Worm (Caenorhabditis elegans) whole organism, L4 larva: ENCODE data around the gene cyp-14A3.
A peak's percentile ranks its signal among the peaks of the same experiment; 100 is the strongest.

Experiments used
- T26A8.4 ChIP-seq: fragments of 200-800 bp; sonication (Bioruptor generic); IDR thresholded peaks from 2 replicates; pipeline ENCODE4 v1.3.6; 2022; ENCODE audit warnings: missing genetic modification characterization, missing compliant biosample characterization
- Y48G9A.11 ChIP-seq: fragments of 200-800 bp; sonication (Bioruptor generic); IDR thresholded peaks from 2 replicates; pipeline ENCODE4 v1.3.6; 2022; ENCODE audit warnings: missing genetic modification reagents, missing genetic modification characterization, missing compliant biosample characterization
- aha-1 ChIP-seq: fragments of 150-350 bp; peaks from one replicate; lab custom pipeline; 2014; ENCODE audit warnings: missing biosample characterization, missing genetic modification characterization
- aly-2 ChIP-seq: sonication (generic microtip); optimal IDR thresholded peaks from 2 replicates; lab custom pipeline; 2018; ENCODE audit warnings: missing biosample characterization, missing genetic modification characterization
- ceh-28 ChIP-seq: fragments of 150-350 bp; optimal IDR thresholded peaks from 2 replicates; lab custom pipeline; 2014; ENCODE audit warnings: missing biosample characterization, missing genetic modification reagents, missing genetic modification characterization
- cey-2 ChIP-seq: sonication (generic microtip); optimal IDR thresholded peaks from 3 replicates; lab custom pipeline; 2017; ENCODE audit warnings: missing genetic modification characterization, mild to moderate bottlenecking, missing compliant biosample characterization, antibody characterized with exemption, borderline replicate concordance; ENCODE audit not compliant: insufficient read depth
- daf-12 ChIP-seq: fragments of 150-350 bp; optimal IDR thresholded peaks from 2 replicates; lab custom pipeline; 2014; ENCODE audit warnings: missing biosample characterization, missing genetic modification reagents, missing genetic modification characterization
- daf-19 ChIP-seq: fragments of 200-800 bp; sonication (Bioruptor generic); conservative IDR thresholded peaks from 2 replicates; pipeline ENCODE4 v1.3.6; 2022; ENCODE audit warnings: missing genetic modification characterization, missing compliant biosample characterization
- daf-8 ChIP-seq: fragments of 200-800 bp; sonication (Bioruptor generic); IDR thresholded peaks from 2 replicates; pipeline ENCODE4 v1.3.6; 2022; ENCODE audit warnings: missing genetic modification characterization, missing compliant biosample characterization
- dmd-6 ChIP-seq: fragments of 200-800 bp; sonication (Bioruptor generic); IDR thresholded peaks from 2 replicates; pipeline ENCODE4 v1.3.6; 2022; ENCODE audit warnings: missing genetic modification reagents, missing genetic modification characterization, missing compliant biosample characterization
- dmd-8 ChIP-seq: fragments of 200-800 bp; sonication (Bioruptor generic); IDR thresholded peaks from 2 replicates; pipeline ENCODE4 v1.3.6; 2022; ENCODE audit warnings: missing genetic modification characterization, missing compliant biosample characterization
- dmd-9 ChIP-seq: fragments of 200-800 bp; sonication (Bioruptor generic); IDR thresholded peaks from 2 replicates; pipeline ENCODE4 v1.3.6; 2022; ENCODE audit warnings: missing genetic modification reagents, missing genetic modification characterization, missing compliant biosample characterization
- duxl-1 ChIP-seq: sonication (generic microtip); optimal IDR thresholded peaks from 2 replicates; lab custom pipeline; 2016; ENCODE audit warnings: mild to moderate bottlenecking, missing genetic modification characterization, moderate library complexity, missing compliant biosample characterization; ENCODE audit not compliant: poor library complexity
- fkh-10 ChIP-seq: fragments of 150-350 bp; optimal IDR thresholded peaks from 2 replicates; lab custom pipeline; 2014; ENCODE audit warnings: missing biosample characterization, missing genetic modification reagents, missing genetic modification characterization
- hif-1 ChIP-seq, 2 experiments: sonication (generic microtip); optimal IDR thresholded peaks; 2 replicates each; lab custom pipeline; 2016 to 2017; ENCODE audit warnings: missing compliant biosample characterization in 2 of 2, missing genetic modification characterization in 2 of 2, missing genetic modification reagents in 2 of 2, missing genotype in 2 of 2, mild to moderate bottlenecking in 1 of 2
- hlh-11 ChIP-seq: fragments of 200-800 bp; sonication (Bioruptor generic); optimal IDR thresholded peaks from 2 replicates; lab custom pipeline; 2018; ENCODE audit warnings: mild to moderate bottlenecking, missing genetic modification characterization, missing compliant biosample characterization
- hlh-30 ChIP-seq: sonication (generic microtip); optimal IDR thresholded peaks from 2 replicates; lab custom pipeline; 2017; ENCODE audit warnings: antibody characterized with exemption, mild to moderate bottlenecking, missing genetic modification characterization, missing compliant biosample characterization; ENCODE audit not compliant: insufficient read depth
- hmg-1.1 ChIP-seq: fragments of 200-800 bp; sonication (Bioruptor generic); IDR thresholded peaks from 2 replicates; pipeline ENCODE4 v1.3.6; 2022; ENCODE audit warnings: missing genetic modification reagents, missing genetic modification characterization, missing compliant biosample characterization
- jun-1 ChIP-seq: fragments of 150-350 bp; optimal IDR thresholded peaks from 2 replicates; lab custom pipeline; 2014; ENCODE audit warnings: missing biosample characterization, missing genetic modification reagents, missing genetic modification characterization
- lim-7 ChIP-seq: fragments of 200-800 bp; sonication (Bioruptor generic); IDR thresholded peaks from 2 replicates; pipeline ENCODE4 v1.3.6; 2022; ENCODE audit warnings: missing genetic modification characterization, missing compliant biosample characterization
- lin-29 ChIP-seq: fragments of 200-800 bp; sonication (Bioruptor generic); IDR thresholded peaks from 2 replicates; pipeline ENCODE4 v1.3.6; 2022; ENCODE audit warnings: missing genetic modification reagents, missing genetic modification characterization, missing compliant biosample characterization
- madf-5 ChIP-seq, 2 experiments: fragments of 200-800 bp; sonication (Bioruptor generic); IDR thresholded peaks; 2 replicates each; pipeline ENCODE4 v1.3.6; 2022; ENCODE audit warnings: missing compliant biosample characterization in 2 of 2, missing genetic modification characterization in 2 of 2
- mdt-29 ChIP-seq: fragments of 200-800 bp; sonication (Bioruptor generic); IDR thresholded peaks from 2 replicates; pipeline ENCODE4 v1.3.6; 2022; ENCODE audit warnings: missing genetic modification reagents, missing genetic modification characterization, missing compliant biosample characterization
- mep-1 ChIP-seq: fragments of 150-350 bp; sonication (generic microtip); optimal IDR thresholded peaks from 3 replicates; lab custom pipeline; 2014; ENCODE audit warnings: missing biosample characterization, missing genetic modification characterization
- mes-2 ChIP-seq: sonication (generic microtip); optimal IDR thresholded peaks from 2 replicates; lab custom pipeline; 2016; ENCODE audit warnings: missing genotype, mild to moderate bottlenecking, missing genetic modification characterization, missing compliant biosample characterization; ENCODE audit not compliant: poor library complexity, severe bottlenecking
- mxl-3 ChIP-seq: fragments of 200-800 bp; sonication (Bioruptor generic); optimal IDR thresholded peaks from 2 replicates; lab custom pipeline; 2018; ENCODE audit warnings: mild to moderate bottlenecking, missing genetic modification characterization, missing compliant biosample characterization
- nhr-11 ChIP-seq: fragments of 150-350 bp; optimal IDR thresholded peaks from 2 replicates; lab custom pipeline; 2014; ENCODE audit warnings: missing biosample characterization, missing genetic modification characterization
- nhr-111 ChIP-seq: fragments of 200-800 bp; sonication (Bioruptor generic); optimal IDR thresholded peaks from 2 replicates; lab custom pipeline; 2018; ENCODE audit warnings: mild to moderate bottlenecking, missing genetic modification characterization, missing compliant biosample characterization
- nhr-6 ChIP-seq: fragments of 150-350 bp; optimal IDR thresholded peaks from 2 replicates; lab custom pipeline; 2014; ENCODE audit warnings: missing biosample characterization, missing genetic modification characterization
- nhr-76 ChIP-seq: fragments of 150-350 bp; optimal IDR thresholded peaks from 2 replicates; lab custom pipeline; 2014; ENCODE audit warnings: missing biosample characterization, missing genetic modification characterization
- pha-4 ChIP-seq, 2 experiments: fragments of 150-350 bp in 1 of 2; fragments of 200-800 bp in 1 of 2; sonication (Bioruptor generic) in 1 of 2; IDR thresholded peaks in 1 of 2; optimal IDR thresholded peaks in 1 of 2; 2 replicates each; pipeline versions ENCODE4 v1.3.6 to Lab custom; 2014 to 2022; ENCODE audit warnings: missing genetic modification characterization in 2 of 2, missing genetic modification reagents in 2 of 2, missing biosample characterization in 1 of 2, missing compliant biosample characterization in 1 of 2
- php-3 ChIP-seq: fragments of 200-800 bp; sonication (Bioruptor generic); IDR thresholded peaks from 2 replicates; pipeline ENCODE4 v1.3.6; 2022; ENCODE audit warnings: missing genetic modification reagents, missing genetic modification characterization, missing compliant biosample characterization
- pqm-1 ChIP-seq: sonication (generic microtip); optimal IDR thresholded peaks from 2 replicates; lab custom pipeline; 2017; ENCODE audit warnings: missing biosample characterization, missing genetic modification characterization
- rbr-2 ChIP-seq: sonication (generic microtip); optimal IDR thresholded peaks from 2 replicates; lab custom pipeline; 2016; ENCODE audit warnings: missing genotype, missing genetic modification characterization, missing compliant biosample characterization
- set-16 ChIP-seq: fragments of 200-800 bp; sonication (Bioruptor generic); IDR thresholded peaks from 2 replicates; pipeline ENCODE4 v1.3.6; 2022; ENCODE audit warnings: missing genetic modification reagents, missing genetic modification characterization, missing compliant biosample characterization
- spr-3 ChIP-seq: fragments of 200-800 bp; sonication (Bioruptor generic); optimal IDR thresholded peaks from 2 replicates; lab custom pipeline; 2018; ENCODE audit warnings: mild to moderate bottlenecking, missing genetic modification characterization, missing compliant biosample characterization
- tra-1 ChIP-seq: fragments of 200-800 bp; sonication (Bioruptor generic); IDR thresholded peaks from 2 replicates; pipeline ENCODE4 v1.3.6; 2022; ENCODE audit warnings: missing genetic modification reagents, missing genetic modification characterization, missing compliant biosample characterization
- unc-130 ChIP-seq: sonication (generic microtip); optimal IDR thresholded peaks from 2 replicates; lab custom pipeline; 2016; ENCODE audit warnings: missing genetic modification reagents, missing genetic modification characterization, missing compliant biosample characterization
- zip-2 ChIP-seq: fragments of 150-350 bp; optimal IDR thresholded peaks from 2 replicates; lab custom pipeline; 2014; ENCODE audit warnings: missing biosample characterization, missing genetic modification characterization
- ztf-11 ChIP-seq: fragments of 150-350 bp; optimal IDR thresholded peaks from 2 replicates; lab custom pipeline; 2014; ENCODE audit warnings: missing biosample characterization, missing genetic modification characterization

Gene cyp-14A3

DNA sequence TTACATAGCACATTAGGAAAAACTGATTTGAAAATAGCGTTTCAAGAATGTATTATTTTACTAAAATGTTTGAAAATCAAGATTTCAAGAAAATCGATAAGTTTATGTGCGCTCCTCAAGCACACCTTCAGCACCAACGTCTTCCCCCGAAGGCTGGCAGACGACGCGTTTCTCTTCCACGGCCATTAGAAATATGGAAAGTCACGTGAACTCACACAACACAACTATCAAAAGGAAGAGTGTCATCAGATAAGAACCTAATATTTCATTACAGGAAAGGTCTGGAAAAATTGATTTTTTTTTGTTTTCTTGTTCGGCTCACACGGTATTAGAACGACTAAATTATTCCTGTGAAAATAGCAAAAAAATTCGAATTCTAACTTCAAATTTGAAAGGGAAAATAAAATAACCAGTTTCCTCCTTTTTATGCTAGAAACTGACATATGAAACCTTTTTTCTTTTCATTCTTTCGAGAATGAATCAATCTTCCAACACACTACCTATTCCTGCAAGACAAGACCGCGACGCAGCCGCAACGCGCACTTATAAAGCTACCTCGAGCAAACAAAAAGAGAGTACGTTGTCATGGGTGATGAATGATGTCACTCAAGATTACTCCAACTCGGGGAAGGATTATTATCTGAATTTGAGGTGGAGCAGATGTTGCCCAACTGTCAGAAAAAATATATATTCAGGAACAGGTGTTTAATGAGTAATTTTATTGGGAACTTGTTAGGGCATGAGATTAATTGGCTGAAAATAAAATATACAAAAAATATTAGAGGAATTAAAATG, 48.7 kb downstream of the cyp-14A3 start (continued):
- TF ChIP-seq rbr-2 (tag; lab: Kevin White, UChicago) (no peak), T26A8.4 (no peak), daf-8 (no peak), daf-12 (tag; lab: Kevin White, UChicago) (no peak), daf-19 (GFP tag; lab: Robert Waterston, UW) (no peak), dmd-6 (GFP tag; lab: Robert Waterston, UW) (peak; percentile 42; the same call in 1 of the 2 replicates), lin-29 (GFP tag; lab: Robert Waterston, UW) (no peak), hlh-30 (peak; percentile 90), dmd-8 (GFP tag; lab: Robert Waterston, UW) (no peak), mxl-3 (GFP tag; lab: Kevin White, UChicago) (peak; percentile 34), mdt-29 (GFP tag; lab: Robert Waterston, UW) (no peak), php-3 (GFP tag; lab: Robert Waterston, UW) (0 out of 2 replicates have a peak, but pooled peaks have one; percentile 33), lim-7 (no peak), ceh-28 (tag; lab: Kevin White, UChicago) (no peak), fkh-10 (GFP tag; lab: Kevin White, UChicago) (no peak), ztf-11 (tag; lab: Kevin White, UChicago) (no peak), cey-2 (tag; lab: Kevin White, UChicago) (no peak), Y48G9A.11 (GFP tag; lab: Robert Waterston, UW) (no peak), nhr-6 (tag; lab: Kevin White, UChicago) (peak; percentile 40), nhr-11 (tag; lab: Kevin White, UChicago) (peak; percentile 26), hif-1 (tag; optimal IDR thresholded peaks at IDR 0.05; lab: Kevin White, UChicago) (peak in 1 of 2 experiments; percentile 26), mep-1 (peak; percentile 48), pqm-1 (tag; lab: Kevin White, UChicago) (peak; percentile 13), set-16 (GFP tag; lab: Robert Waterston, UW) (no peak), mes-2 (tag; lab: Kevin White, UChicago) (peak; percentile 61), hmg-1.1 (GFP tag; lab: Robert Waterston, UW) (peak; percentile 17; the same call in 1 of the 2 replicates), unc-130 (no peak), aly-2 (tag; lab: Kevin White, UChicago) (no peak), spr-3 (GFP tag; lab: Kevin White, UChicago) (no peak), pha-4 (GFP tag; IDR thresholded peaks at IDR 0.05; lab: Robert Waterston, UW) (no peak), pha-4 (tag; optimal IDR thresholded peaks at IDR 0.05; lab: Kevin White, UChicago) (no peak)
- TF ChIP-seq, all 104 proteins: peak for 17

ce11 chrX:13224608-13225007, 49.4 kb downstream of the cyp-14A3 start, which contains the start of gene skr-19:
skr-19 (minus strand) TSS chrX:13224708.
- TF ChIP-seq aha-1 (tag; lab: Kevin White, UChicago): peak; percentile 9
- no peak for TF ChIP-seq nhr-111
- no peak for TF ChIP-seq nhr-76 (tag; lab: Kevin White, UChicago)
- TF ChIP-seq, all 104 proteins: peak for 1

DNA sequence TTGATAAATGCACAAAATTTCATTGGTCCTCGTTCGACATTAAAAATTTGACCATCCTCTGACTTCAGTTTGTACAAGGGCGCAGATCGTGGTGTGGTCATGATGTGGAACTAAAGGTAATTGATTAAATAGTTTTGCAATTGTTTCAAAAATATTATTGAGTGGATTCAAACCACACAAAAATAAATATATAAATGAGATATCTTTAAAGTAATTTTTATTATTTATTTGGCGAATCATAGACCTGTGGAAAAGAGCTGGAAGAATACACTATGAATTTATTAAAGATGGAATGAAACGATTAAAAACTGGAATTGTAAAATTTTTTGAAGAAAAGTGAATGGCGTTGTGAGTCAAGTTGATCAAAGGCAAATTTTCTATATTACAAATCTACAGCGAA, 50.6 kb downstream of the cyp-14A3 start, which contains the start of gene skr-20:
Gene skr-20, minus strand, starts transcription at position 101 of the 400 bp plus-strand sequence.
- TF ChIP-seq duxl-1 (no peak), zip-2 (tag; lab: Kevin White, UChicago) (no peak), dmd-9 (GFP tag; lab: Robert Waterston, UW) (no peak), fkh-10 (GFP tag; lab: Kevin White, UChicago) (no peak), hlh-11 (tag; lab: Kevin White, UChicago) (no peak), nhr-111 (no peak), tra-1 (no peak), madf-5 (GFP tag; IDR thresholded peaks at IDR 0.05; lab: Robert Waterston, UW) (no peak), unc-130 (no peak), jun-1 (tag; lab: Kevin White, UChicago) (no peak), daf-12 (tag; lab: Kevin White, UChicago) (no peak)
